Worm (Caenorhabditis elegans): Measurements from ENCODE around the gene fbxb-40.
"Not testable (repeated sequence)": the region's sequence is repeated elsewhere in the genome, so short reads cannot be mapped to it uniquely, and the experiment has no call there.

The fbxb-40 gene

ce11 chrII:1040464-1040863 lies 9.3 kb downstream of the fbxb-40 start, which contains the start of gene fbxb-39:
TSS of gene fbxb-39 (minus strand) at chrII:1040564.
- TF ChIP-seq klf-2 (GFP tag; conservative IDR thresholded peaks at IDR 0.05) (no peak), T22C8.4 (GFP tag; IDR thresholded peaks at IDR 0.05) (no peak), ztf-23 (GFP tag; IDR thresholded peaks at IDR 0.05) (no peak), flt-1 (GFP tag; IDR thresholded peaks at IDR 0.05) (no peak), med-1 (GFP tag; optimal IDR thresholded peaks at IDR 0.05; ENCODE audit: insufficient read depth) (no peak)

ce11 chrII:1028602-1029001 lies 21.1 kb downstream of the fbxb-40 start, which contains the start of gene math-34:
TSS of gene math-34 (plus strand) at chrII:1028972.
- TF ChIP-seq klf-2 (GFP tag; conservative IDR thresholded peaks at IDR 0.05) = no peak
- no peak for TF ChIP-seq ztf-23 (GFP tag; IDR thresholded peaks at IDR 0.05)
- TF ChIP-seq med-1 (GFP tag; optimal IDR thresholded peaks at IDR 0.05; ENCODE audit: insufficient read depth) = no peak
- TF ChIP-seq T22C8.4 (GFP tag; IDR thresholded peaks at IDR 0.05) = no peak
- no peak for TF ChIP-seq tab-1 (GFP tag; IDR thresholded peaks at IDR 0.05)
- TF ChIP-seq cog-1 (tag; optimal IDR thresholded peaks at IDR 0.05) = no peak
- no peak for TF ChIP-seq flt-1 (GFP tag; IDR thresholded peaks at IDR 0.05)
- no peak for TF ChIP-seq ref-1 (GFP tag; conservative IDR thresholded peaks at IDR 0.05)
- no peak for TF ChIP-seq ztf-29 (GFP tag; IDR thresholded peaks at IDR 0.05)

- no peak for TF ChIP-seq ztf-23 (GFP tag; IDR thresholded peaks at IDR 0.05)
- no peak for TF ChIP-seq T22C8.4 (GFP tag; IDR thresholded peaks at IDR 0.05)
Measured at ce11 chrII:1026670-1027069, 23.1 kb downstream of the fbxb-40 start, which contains the start of gene M01D1.12. TSS of gene M01D1.12 (plus strand) at chrII:1026970.

ce11 chrII:1024684-1025083 lies 25.1 kb downstream of the fbxb-40 start, which contains the start of gene btb-11:
TSS of gene btb-11 (minus strand) at chrII:1024784.
- not testable (repeated sequence) for TF ChIP-seq ztf-29 (GFP tag; IDR thresholded peaks at IDR 0.05); med-1 (GFP tag; optimal IDR thresholded peaks at IDR 0.05; ENCODE audit: insufficient read depth); ref-1 (GFP tag; conservative IDR thresholded peaks at IDR 0.05)

- not testable (repeated sequence) for TF ChIP-seq cog-1 (tag; optimal IDR thresholded peaks at IDR 0.05); klf-2 (GFP tag; conservative IDR thresholded peaks at IDR 0.05); tab-1 (GFP tag; IDR thresholded peaks at IDR 0.05)
Measured at ce11 chrII:1006375-1006774, 43.4 kb downstream of the fbxb-40 start, which contains the start of gene F45D11.14. TSS of gene F45D11.14 (minus strand) at chrII:1006475.

ce11 chrII:1001351-1001750 lies 48.4 kb downstream of the fbxb-40 start, which contains the start of the genes fbxb-30 and F45D11.5:
TSS of gene fbxb-30 (minus strand) at chrII:1001451.
TSS of gene F45D11.5 (plus strand) at chrII:1001702.
- TF ChIP-seq flt-1 (GFP tag; IDR thresholded peaks at IDR 0.05) (no peak), ztf-29 (GFP tag; IDR thresholded peaks at IDR 0.05) (no peak), tab-1 (GFP tag; IDR thresholded peaks at IDR 0.05) (no peak)

- TF ChIP-seq cog-1 (tag; optimal IDR thresholded peaks at IDR 0.05) (no peak), klf-2 (GFP tag; conservative IDR thresholded peaks at IDR 0.05) (no peak), ref-1 (GFP tag; conservative IDR thresholded peaks at IDR 0.05) (no peak), tab-1 (GFP tag; IDR thresholded peaks at IDR 0.05) (no peak), flt-1 (GFP tag; IDR thresholded peaks at IDR 0.05) (no peak), ztf-23 (GFP tag; IDR thresholded peaks at IDR 0.05) (no peak), ztf-29 (GFP tag; IDR thresholded peaks at IDR 0.05) (no peak), T22C8.4 (GFP tag; IDR thresholded peaks at IDR 0.05) (no peak), med-1 (GFP tag; optimal IDR thresholded peaks at IDR 0.05; ENCODE audit: insufficient read depth) (no peak)
Measured at ce11 chrII:999493-999892, 50.3 kb downstream of the fbxb-40 start, which contains the start of gene fbxb-29. TSS of gene fbxb-29 (minus strand) at chrII:999593.

All from whole organism, midembryonic.